Worm (Caenorhabditis elegans) whole organism, midembryonic: ENCODE data around the gene ptr-15.

Experiments
- cog-1 ChIP-seq: sonication (generic microtip); optimal IDR thresholded peaks from 2 replicates; lab custom pipeline; 2016; ENCODE audit warnings: missing genetic modification characterization, missing compliant biosample characterization
- klf-2 ChIP-seq: fragments of 200-800 bp; sonication (Bioruptor generic); conservative IDR thresholded peaks from 2 replicates; pipeline ENCODE4 v1.3.6; 2022; ENCODE audit warnings: missing genetic modification reagents, missing genetic modification characterization, missing compliant biosample characterization
- ztf-23 ChIP-seq: fragments of 200-800 bp; sonication (Bioruptor generic); IDR thresholded peaks from 2 replicates; pipeline ENCODE4 v1.3.6; 2022; ENCODE audit warnings: missing genetic modification reagents, missing genetic modification characterization, missing compliant biosample characterization

ce11 chrV:6951306-6951705 is 18.5 kb downstream of the ptr-15 start, which contains the start of gene T07H8.11:
- TF ChIP-seq klf-2 (GFP tag; lab: Robert Waterston, UW) (no peak), ztf-23 (GFP tag; lab: Robert Waterston, UW) (no peak), cog-1 (tag; lab: Kevin White, UChicago) (no peak)
